Fruit fly (Drosophila melanogaster) whole organism, larva: ENCODE data around the gene MsrA.

ENCODE experiments used
- noc ChIP-seq: fragments of 200-800 bp; sonication (Bioruptor generic); optimal IDR thresholded peaks from 3 replicates; lab custom pipeline; 2019; ENCODE audit warnings: missing biosample characterization, mild to moderate bottlenecking, missing genetic modification characterization, moderate library complexity

Gene MsrA

dm6 chr3L:15507148-15507896, 3.5 kb upstream of the MsrA start:
- TF ChIP-seq noc (tag; lab: Kevin White, UChicago) = no peak

- TF ChIP-seq noc (tag; lab: Kevin White, UChicago) = peak; percentile 99
Observed at dm6 chr3L:15508233-15508632, 2.6 kb upstream of the MsrA start, which contains the start of gene CG7841. Gene CG7841, minus strand, starts transcription at chr3L:15508252.

- no peak for TF ChIP-seq noc (tag; lab: Kevin White, UChicago)
Observed at dm6 chr3L:15508750-15509149, 2.1 kb upstream of the MsrA start, which contains the start of gene Z600. Gene Z600, plus strand, starts transcription at chr3L:15509061.

- TF ChIP-seq noc (tag; lab: Kevin White, UChicago) = no peak
Observed at dm6 chr3L:15509398-15509797, 1.5 kb upstream of the MsrA start, which contains the start of the genes gdl and gdl-ORF39. Gene gdl, plus strand, starts transcription at chr3L:15509445. Gene gdl-ORF39, plus strand, starts transcription at chr3L:15509445.

- TF ChIP-seq noc (tag; lab: Kevin White, UChicago) = no peak
Observed at dm6 chr3L:15511688-15512250, 917 bp downstream of the MsrA start.

dm6 chr3L:15513264-15513663, 2.4 kb downstream of the MsrA start:
- TF ChIP-seq noc (tag; lab: Kevin White, UChicago) = no peak

dm6 chr3L:15513726-15514125, 2.9 kb downstream of the MsrA start:
- peak; percentile 42 for TF ChIP-seq noc (tag; lab: Kevin White, UChicago)

dm6 chr3L:15514405-15514804, 3.6 kb downstream of the MsrA start:
- TF ChIP-seq noc (tag; lab: Kevin White, UChicago) = peak; percentile 61

dm6 chr3L:15514814-15515495, 4.1 kb downstream of the MsrA start:
- TF ChIP-seq noc (tag; lab: Kevin White, UChicago) = peak; percentile 3

dm6 chr3L:15516440-15516839, 5.6 kb downstream of the MsrA start:
- no peak for TF ChIP-seq noc (tag; lab: Kevin White, UChicago)

dm6 chr3L:15516956-15517355, 6.1 kb downstream of the MsrA start, which contains the start of gene CG13454:
Gene CG13454, minus strand, starts transcription at chr3L:15517056.
- TF ChIP-seq noc (tag; lab: Kevin White, UChicago) = no peak

dm6 chr3L:15517508-15517907, 6.7 kb downstream of the MsrA start:
- no peak for TF ChIP-seq noc (tag; lab: Kevin White, UChicago)

- no peak for TF ChIP-seq noc (tag; lab: Kevin White, UChicago)
Observed at dm6 chr3L:15518344-15518743, 7.5 kb downstream of the MsrA start.

dm6 chr3L:15519492-15519891, 8.6 kb downstream of the MsrA start, which contains the start of gene mex1:
Gene mex1, minus strand, starts transcription at chr3L:15519592.
- no peak for TF ChIP-seq noc (tag; lab: Kevin White, UChicago)

dm6 chr3L:15519920-15520319, 9.1 kb downstream of the MsrA start:
- no peak for TF ChIP-seq noc (tag; lab: Kevin White, UChicago)

dm6 chr3L:15520320-15520719, 9.5 kb downstream of the MsrA start, which contains the start of gene yellow-k:
Gene yellow-k, plus strand, starts transcription at chr3L:15520620.
- no peak for TF ChIP-seq noc (tag; lab: Kevin White, UChicago)
